Worm (Caenorhabditis elegans) whole organism, L3 larva: ENCODE measurements around the gene T13C5.9.

Source experiments
- R02D3.7 ChIP-seq: fragments of 150-350 bp; optimal IDR thresholded peaks from 2 replicates; lab custom pipeline; 2014; ENCODE audit warnings: missing biosample characterization, missing genetic modification characterization
- ZK546.5 ChIP-seq: sonication (generic microtip); optimal IDR thresholded peaks from 2 replicates; lab custom pipeline; 2017; ENCODE audit warnings: missing biosample characterization, missing genetic modification characterization
- aly-2 ChIP-seq: fragments of 150-350 bp; optimal IDR thresholded peaks from 2 replicates; lab custom pipeline; 2014; ENCODE audit warnings: missing biosample characterization, missing genetic modification characterization
- ceh-16 ChIP-seq: sonication (generic microtip); optimal IDR thresholded peaks from 2 replicates; lab custom pipeline; 2017; ENCODE audit warnings: missing biosample characterization, missing genetic modification characterization
- ceh-28 ChIP-seq: fragments of 150-350 bp; optimal IDR thresholded peaks from 2 replicates; lab custom pipeline; 2014; ENCODE audit warnings: missing biosample characterization, missing genetic modification reagents, missing genetic modification characterization
- ceh-82 ChIP-seq: fragments of 150-350 bp; optimal IDR thresholded peaks from 2 replicates; lab custom pipeline; 2014; ENCODE audit warnings: missing biosample characterization, missing genetic modification characterization
- ceh-9 ChIP-seq: sonication (generic microtip); optimal IDR thresholded peaks from 2 replicates; lab custom pipeline; 2018; ENCODE audit warnings: missing biosample characterization, missing genetic modification characterization
- egl-27 ChIP-seq: sonication (generic microtip); optimal IDR thresholded peaks from 4 replicates; lab custom pipeline; 2017; ENCODE audit warnings: missing biosample characterization, missing genetic modification reagents, missing genetic modification characterization
- eor-1 ChIP-seq, 2 experiments: fragments of 150-350 bp; optimal IDR thresholded peaks; 2 replicates each; lab custom pipeline; 2014 to 2018; ENCODE audit warnings: missing biosample characterization in 2 of 2, missing genetic modification characterization in 2 of 2
- fkh-10 ChIP-seq: sonication (generic microtip); optimal IDR thresholded peaks from 2 replicates; lab custom pipeline; 2017; ENCODE audit warnings: missing biosample characterization, missing genetic modification reagents, missing genetic modification characterization
- hmg-11 ChIP-seq: sonication (generic microtip); optimal IDR thresholded peaks from 2 replicates; lab custom pipeline; 2016; ENCODE audit warnings: missing genetic modification characterization, missing compliant biosample characterization
- jun-1 ChIP-seq: fragments of 150-350 bp; optimal IDR thresholded peaks from 2 replicates; lab custom pipeline; 2014; ENCODE audit warnings: missing biosample characterization, missing genetic modification reagents, missing genetic modification characterization
- lin-15B ChIP-seq: fragments of 150-350 bp; optimal IDR thresholded peaks from 2 replicates; lab custom pipeline; 2014; ENCODE audit warnings: missing biosample characterization, missing genetic modification characterization
- lin-39 ChIP-seq: fragments of 150-350 bp; optimal IDR thresholded peaks from 2 replicates; lab custom pipeline; 2018; ENCODE audit warnings: missing biosample characterization, missing genetic modification reagents, missing genetic modification characterization
- lsy-12 ChIP-seq: sonication (generic microtip); optimal IDR thresholded peaks from 2 replicates; lab custom pipeline; 2016; ENCODE audit warnings: mild to moderate bottlenecking, missing genetic modification characterization, missing compliant biosample characterization
- mml-1 ChIP-seq: fragments of 150-350 bp; sonication (generic microtip); optimal IDR thresholded peaks from 3 replicates; lab custom pipeline; 2014; ENCODE audit warnings: missing biosample characterization, missing genetic modification characterization
- nfya-1 ChIP-seq: sonication (generic microtip); optimal IDR thresholded peaks from 2 replicates; lab custom pipeline; 2017; ENCODE audit warnings: missing genetic modification characterization, mild to moderate bottlenecking, missing compliant biosample characterization, antibody characterized with exemption, moderate library complexity; ENCODE audit not compliant: insufficient read depth
- nhr-23 ChIP-seq: fragments of 150-350 bp; optimal IDR thresholded peaks from 2 replicates; lab custom pipeline; 2014; ENCODE audit warnings: missing biosample characterization, missing genetic modification reagents, missing genetic modification characterization
- nhr-25 ChIP-seq: sonication (generic microtip); optimal IDR thresholded peaks from 2 replicates; lab custom pipeline; 2017; ENCODE audit warnings: missing biosample characterization, missing genetic modification characterization
- nhr-28 ChIP-seq: fragments of 150-350 bp; optimal IDR thresholded peaks from 2 replicates; lab custom pipeline; 2014; ENCODE audit warnings: missing biosample characterization, missing genetic modification characterization
- nhr-43 ChIP-seq: sonication (generic microtip); optimal IDR thresholded peaks from 2 replicates; lab custom pipeline; 2016; ENCODE audit warnings: mild to moderate bottlenecking, missing genetic modification characterization, missing compliant biosample characterization; ENCODE audit not compliant: poor library complexity, severe bottlenecking
- nhr-67 ChIP-seq: fragments of 150-350 bp; optimal IDR thresholded peaks from 2 replicates; lab custom pipeline; 2014; ENCODE audit warnings: missing biosample characterization, missing genetic modification characterization
- nhr-76 ChIP-seq: fragments of 150-350 bp; sonication (generic microtip); optimal IDR thresholded peaks from 5 replicates; lab custom pipeline; 2014; ENCODE audit warnings: missing biosample characterization, missing genetic modification characterization
- nhr-77 ChIP-seq: fragments of 150-350 bp; optimal IDR thresholded peaks from 2 replicates; lab custom pipeline; 2014; ENCODE audit warnings: missing biosample characterization, missing genetic modification characterization
- pqm-1 ChIP-seq: fragments of 150-350 bp; optimal IDR thresholded peaks from 2 replicates; lab custom pipeline; 2017; ENCODE audit warnings: missing biosample characterization, missing genetic modification characterization, inconsistent platforms
- sea-2 ChIP-seq: fragments of 150-350 bp; sonication (generic microtip); optimal IDR thresholded peaks from 4 replicates; lab custom pipeline; 2014; ENCODE audit warnings: missing biosample characterization, missing genetic modification reagents, missing genetic modification characterization
- skn-1 ChIP-seq: fragments of 150-350 bp; optimal IDR thresholded peaks from 2 replicates; lab custom pipeline; 2014; ENCODE audit warnings: missing biosample characterization, missing genetic modification characterization
- unc-39 ChIP-seq: sonication (generic microtip); optimal IDR thresholded peaks from 4 replicates; lab custom pipeline; 2017; ENCODE audit warnings: missing biosample characterization, missing genetic modification characterization
- unc-62 ChIP-seq: fragments of 150-350 bp; sonication (generic microtip); optimal IDR thresholded peaks from 4 replicates; lab custom pipeline; 2014; ENCODE audit warnings: missing biosample characterization, missing genetic modification reagents, missing genetic modification characterization
- zag-1 ChIP-seq: fragments of 150-350 bp; optimal IDR thresholded peaks from 2 replicates; lab custom pipeline; 2014; ENCODE audit warnings: missing biosample characterization, missing genetic modification characterization
- ztf-11 ChIP-seq: fragments of 150-350 bp; optimal IDR thresholded peaks from 2 replicates; lab custom pipeline; 2014; ENCODE audit warnings: missing biosample characterization, missing genetic modification characterization

T13C5.9 gene

ce11 chrX:6177944-6178566 lies 12.0 kb upstream of the T13C5.9 start, which contains the start of the genes T25B2.4 and T13C5.3:
Gene T25B2.4, plus strand, starts transcription at chrX:6178244.
Gene T13C5.3, plus strand, starts transcription at chrX:6178516.
- no peak for TF ChIP-seq sea-2
- TF ChIP-seq R02D3.7 (tag; lab: Kevin White, UChicago), result no peak
- no peak for TF ChIP-seq nhr-23 (tag; lab: Kevin White, UChicago)
- no peak for TF ChIP-seq nfya-1 (tag; lab: Kevin White, UChicago)
- no peak for TF ChIP-seq eor-1 (tag; optimal IDR thresholded peaks at IDR 0.05; lab: Kevin White, UChicago)
- TF ChIP-seq ceh-9 (tag; lab: Kevin White, UChicago), result no peak
- no peak for TF ChIP-seq ZK546.5 (tag; lab: Kevin White, UChicago)
- no peak for TF ChIP-seq jun-1
- TF ChIP-seq lin-15B (tag; lab: Kevin White, UChicago), result no peak
- no peak for TF ChIP-seq nhr-76 (tag; lab: Kevin White, UChicago)
- TF ChIP-seq nhr-43 (tag; lab: Kevin White, UChicago), result no peak
- no peak for TF ChIP-seq ztf-11
- no peak for TF ChIP-seq fkh-10 (GFP tag; lab: Kevin White, UChicago)
- no peak for TF ChIP-seq lsy-12 (tag; lab: Kevin White, UChicago)
- no peak for TF ChIP-seq mml-1 (tag; lab: Kevin White, UChicago)
- no peak for TF ChIP-seq ceh-16 (tag; lab: Kevin White, UChicago)
- TF ChIP-seq nhr-77 (tag; lab: Kevin White, UChicago), result no peak

ce11 chrX:6178989-6179388 lies 11.1 kb upstream of the T13C5.9 start:
- no peak for TF ChIP-seq nhr-28 (tag; lab: Kevin White, UChicago)
- TF ChIP-seq ceh-82 (tag; lab: Kevin White, UChicago), result no peak
- TF ChIP-seq lin-15B (tag; lab: Kevin White, UChicago), result no peak
- no peak for TF ChIP-seq nfya-1 (tag; lab: Kevin White, UChicago)
- no peak for TF ChIP-seq pqm-1
- no peak for TF ChIP-seq zag-1 (tag; lab: Kevin White, UChicago)
- no peak for TF ChIP-seq nhr-76 (tag; lab: Kevin White, UChicago)
- TF ChIP-seq nhr-43 (tag; lab: Kevin White, UChicago), result peak; percentile 38
- no peak for TF ChIP-seq ZK546.5 (tag; lab: Kevin White, UChicago)
- peak; percentile 80 for TF ChIP-seq nhr-23 (tag; lab: Kevin White, UChicago)
- no peak for TF ChIP-seq hmg-11 (tag; lab: Kevin White, UChicago)
- no peak for TF ChIP-seq R02D3.7 (tag; lab: Kevin White, UChicago)
- no peak for TF ChIP-seq aly-2 (tag; lab: Kevin White, UChicago)
- no peak for TF ChIP-seq unc-39 (tag; lab: Kevin White, UChicago)
- TF ChIP-seq nhr-67 (tag; lab: Kevin White, UChicago), result no peak

- TF ChIP-seq egl-27 (tag; lab: Kevin White, UChicago) (no peak), unc-39 (tag; lab: Kevin White, UChicago) (no peak), nhr-23 (tag; lab: Kevin White, UChicago) (peak; percentile 11), jun-1 (no peak), nhr-25 (tag; lab: Kevin White, UChicago) (no peak)
- TF ChIP-seq, all 47 proteins: peak for 1
Measured at ce11 chrX:6180293-6180692, 9.8 kb upstream of the T13C5.9 start, which contains the start of gene T13C5.7. Gene T13C5.7, plus strand, starts transcription at chrX:6180593.

- no peak for TF ChIP-seq ceh-28
- no peak for TF ChIP-seq skn-1 (tag; lab: Kevin White, UChicago)
- no peak for TF ChIP-seq aly-2 (tag; lab: Kevin White, UChicago)
- TF ChIP-seq lin-39 (tag; lab: Kevin White, UChicago), result no peak
- no peak for TF ChIP-seq ceh-16 (tag; lab: Kevin White, UChicago)
- no peak for TF ChIP-seq unc-62
- TF ChIP-seq ceh-82 (tag; lab: Kevin White, UChicago), result no peak
- no peak for TF ChIP-seq ceh-9 (tag; lab: Kevin White, UChicago)
Measured at ce11 chrX:6184709-6185108, 5.3 kb upstream of the T13C5.9 start, which contains the start of gene T13C5.2. Gene T13C5.2, plus strand, starts transcription at chrX:6185009.

- no peak for TF ChIP-seq jun-1
- TF ChIP-seq ceh-16 (tag; lab: Kevin White, UChicago), result no peak
- TF ChIP-seq nhr-76 (tag; lab: Kevin White, UChicago), result no peak
- no peak for TF ChIP-seq nhr-23 (tag; lab: Kevin White, UChicago)
Measured at ce11 chrX:6187848-6188247, 2.2 kb upstream of the T13C5.9 start, which contains the start of gene T13C5.10. Gene T13C5.10, plus strand, starts transcription at chrX:6188148.
